Fruit fly (Drosophila melanogaster): ENCODE measurements around the gene CG13795.
"Not testable (repeated sequence)": the region's sequence is repeated elsewhere in the genome, so short reads cannot be mapped to it uniquely, and the experiment has no call there.

DNA sequence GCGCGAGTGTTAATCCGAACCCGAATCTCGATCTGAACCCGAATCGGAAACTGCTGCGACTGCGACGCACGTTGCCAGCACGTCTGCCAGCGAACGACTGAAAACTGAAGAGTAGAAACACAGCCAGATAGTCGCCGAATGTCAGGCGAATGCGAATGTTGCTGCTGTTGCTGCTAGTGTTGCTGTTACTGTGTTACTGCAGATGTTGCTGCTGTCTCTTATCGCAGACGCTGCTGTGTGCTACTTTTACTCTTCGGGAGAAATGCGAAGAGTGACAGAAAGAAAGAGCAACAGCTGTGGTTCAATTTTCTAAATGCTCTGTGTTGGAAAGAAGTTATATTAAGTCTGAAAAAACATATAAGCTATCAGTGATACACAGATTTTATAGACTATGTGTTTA is 6.5 kb upstream of the CG13795 start, which contains the start of gene CG13796:
- TF ChIP-seq EcR (GFP tag; optimal IDR thresholded peaks at IDR 0.05); psq (optimal IDR thresholded peaks at IDR 0.05); CG8478 (optimal IDR thresholded peaks at IDR 0.05); pan (optimal IDR thresholded peaks at IDR 0.05); Dll (optimal IDR thresholded peaks at IDR 0.05): not testable (repeated sequence)
